Fruit fly (Drosophila melanogaster): ENCODE results near the gene betaCOP.

betaCOP gene

dm6 chrX:18367806-18368643 is 17.0 kb downstream of the betaCOP start (continued):
- TF ChIP-seq Dfd (GFP tag; optimal IDR thresholded peaks at IDR 0.05) (no peak), ATbp (GFP tag; optimal IDR thresholded peaks at IDR 0.05) (peak; percentile 75), Xrp1 (GFP tag; IDR thresholded peaks at IDR 0.05) (peak; percentile 74)

- TF ChIP-seq mld (GFP tag; IDR thresholded peaks at IDR 0.05; ENCODE audit: partially characterized antibody) (no peak), CG31365 (tag; optimal IDR thresholded peaks at IDR 0.05) (peak; percentile 37), NC2α (GFP tag; optimal IDR thresholded peaks at IDR 0.05) (peak; percentile 23), CG8944 (GFP tag; optimal IDR thresholded peaks at IDR 0.05) (peak; percentile 27), sisA (GFP tag; IDR thresholded peaks at IDR 0.05) (peak; percentile 64), pb (GFP tag; optimal IDR thresholded peaks at IDR 0.05) (peak; percentile 85), ac (GFP tag; optimal IDR thresholded peaks at IDR 0.05) (no peak), otp (GFP tag; IDR thresholded peaks at IDR 0.05) (no peak; the same call in 2 of the 3 replicates), ranshi (GFP tag; IDR thresholded peaks at IDR 0.05) (peak; percentile 62; the same call in 1 of the 2 replicates), CG2129 (GFP tag; IDR thresholded peaks at IDR 0.05; ENCODE audit: partially characterized antibody) (no peak), CG4820 (GFP tag; optimal IDR thresholded peaks at IDR 0.05) (no peak), dan (GFP tag; IDR thresholded peaks at IDR 0.05) (no peak), stc (GFP tag; IDR thresholded peaks at IDR 0.05) (peak; percentile 71), BtbVII (GFP tag; optimal IDR thresholded peaks at IDR 0.05) (peak; percentile 63), CG11247 (GFP tag; IDR thresholded peaks at IDR 0.05) (peak; percentile 67), Hmr (GFP tag; optimal IDR thresholded peaks at IDR 0.05) (peak; percentile 81), MBD-R2 (GFP tag; IDR thresholded peaks at IDR 0.05) (peak; percentile 39; the same call in 1 of the 2 replicates), ase (GFP tag; IDR thresholded peaks at IDR 0.05) (no peak; the same call in 2 of the 3 replicates), E2f2 (GFP tag; IDR thresholded peaks at IDR 0.05) (peak; percentile 28; the same call in 1 of the 2 replicates), CG6272 (GFP tag; IDR thresholded peaks at IDR 0.05) (peak; percentile 39; the same call in 1 of the 2 replicates), CG17359 (tag; optimal IDR thresholded peaks at IDR 0.05) (peak; percentile 77), CG9876 (GFP tag; optimal IDR thresholded peaks at IDR 0.05) (no peak), Drgx (GFP tag; IDR thresholded peaks at IDR 0.05) (peak; percentile 74), seq (GFP tag; IDR thresholded peaks at IDR 0.05) (peak; percentile 81), vnd (GFP tag; IDR thresholded peaks at IDR 0.05; ENCODE audit: partially characterized antibody) (no peak), Pdp1 (GFP tag; optimal IDR thresholded peaks at IDR 0.05) (peak; percentile 59 to 96), H15 (GFP tag; IDR thresholded peaks at IDR 0.05) (peak; percentile 51; the same call in 2 of the 3 replicates), CG1647 (GFP tag; optimal IDR thresholded peaks at IDR 0.05) (peak; percentile 62), CTCF (GFP tag; optimal IDR thresholded peaks at IDR 0.05) (no peak), eve (GFP tag; optimal IDR thresholded peaks at IDR 0.05) (peak in 1 of 2 experiments; percentile 88), gce (GFP tag; IDR thresholded peaks at IDR 0.05) (no peak), usp (GFP tag; optimal IDR thresholded peaks at IDR 0.05) (no peak), sim (GFP tag; IDR thresholded peaks at IDR 0.05) (no peak), GATAe (GFP tag; conservative IDR thresholded peaks at IDR 0.05) (no peak), knrl (GFP tag; IDR thresholded peaks at IDR 0.05; ENCODE audit: partially characterized antibody) (no peak), tna (GFP tag; IDR thresholded peaks at IDR 0.05; ENCODE audit: partially characterized antibody) (no peak), wor (GFP tag; IDR thresholded peaks at IDR 0.05) (peak; percentile 63; the same call in 1 of the 2 replicates), CG1529 (GFP tag; optimal IDR thresholded peaks at IDR 0.05) (peak; percentile 28), CG18476 (GFP tag; optimal IDR thresholded peaks at IDR 0.05) (peak; percentile 48), nmo (GFP tag; optimal IDR thresholded peaks at IDR 0.05) (peak; percentile 66), CG34422 (GFP tag; IDR thresholded peaks at IDR 0.05) (peak; percentile 38), tgo (GFP tag; IDR thresholded peaks at IDR 0.05) (peak; percentile 83), CG6765 (GFP tag; optimal IDR thresholded peaks at IDR 0.05) (peak; percentile 58)
These were observed 18.0 kb downstream of the betaCOP start for dm6 chrX:18366851-18367649.
